Worm (Caenorhabditis elegans) whole organism, midembryonic: Measurements from ENCODE around the gene pab-2.
A peak's percentile ranks its signal among the peaks of the same experiment; 100 is the strongest.

Experiments
- T22C8.4 ChIP-seq: fragments of 200-800 bp; sonication (Bioruptor generic); IDR thresholded peaks from 2 replicates; pipeline ENCODE4 v1.3.6; 2022; ENCODE audit warnings: missing genetic modification characterization, missing compliant biosample characterization
- cog-1 ChIP-seq: sonication (generic microtip); optimal IDR thresholded peaks from 2 replicates; lab custom pipeline; 2016; ENCODE audit warnings: missing genetic modification characterization, missing compliant biosample characterization
- flt-1 ChIP-seq: fragments of 200-800 bp; sonication (Bioruptor generic); IDR thresholded peaks from 2 replicates; pipeline ENCODE4 v1.3.6; 2022; ENCODE audit warnings: missing genetic modification characterization, missing compliant biosample characterization
- klf-2 ChIP-seq: fragments of 200-800 bp; sonication (Bioruptor generic); conservative IDR thresholded peaks from 2 replicates; pipeline ENCODE4 v1.3.6; 2022; ENCODE audit warnings: missing genetic modification reagents, missing genetic modification characterization, missing compliant biosample characterization
- med-1 ChIP-seq: sonication (generic microtip); optimal IDR thresholded peaks from 2 replicates; lab custom pipeline; 2017; ENCODE audit warnings: missing genetic modification characterization, mild to moderate bottlenecking, missing compliant biosample characterization, antibody characterized with exemption, missing genetic modification reagents; ENCODE audit not compliant: insufficient read depth
- ref-1 ChIP-seq: fragments of 200-800 bp; sonication (Bioruptor generic); conservative IDR thresholded peaks from 2 replicates; pipeline ENCODE4 v1.3.6; 2022; ENCODE audit warnings: missing genetic modification reagents, missing genetic modification characterization, missing compliant biosample characterization
- tab-1 ChIP-seq: fragments of 200-800 bp; sonication (Bioruptor generic); IDR thresholded peaks from 2 replicates; pipeline ENCODE4 v1.3.6; 2022; ENCODE audit warnings: missing genetic modification characterization, missing compliant biosample characterization
- ztf-23 ChIP-seq: fragments of 200-800 bp; sonication (Bioruptor generic); IDR thresholded peaks from 2 replicates; pipeline ENCODE4 v1.3.6; 2022; ENCODE audit warnings: missing genetic modification reagents, missing genetic modification characterization, missing compliant biosample characterization
- ztf-29 ChIP-seq: fragments of 200-800 bp; sonication (Bioruptor generic); IDR thresholded peaks from 2 replicates; pipeline ENCODE4 v1.3.6; 2022; ENCODE audit warnings: missing genetic modification reagents, missing genetic modification characterization, missing compliant biosample characterization

The pab-2 gene

ce11 chrX:13530015-13530778 lies 3.0 kb upstream of the pab-2 start:
- no peak for TF ChIP-seq flt-1
- TF ChIP-seq klf-2 (GFP tag; lab: Robert Waterston, UW) = no peak
- no peak for TF ChIP-seq cog-1
- no peak for TF ChIP-seq tab-1 (GFP tag; lab: Robert Waterston, UW)
- no peak for TF ChIP-seq ref-1 (GFP tag; lab: Robert Waterston, UW)
- no peak for TF ChIP-seq med-1 (GFP tag; lab: Kevin White, UChicago)
- TF ChIP-seq T22C8.4 (GFP tag; lab: Robert Waterston, UW) = no peak
- TF ChIP-seq ztf-29 (GFP tag; lab: Robert Waterston, UW) = no peak
- no peak for TF ChIP-seq ztf-23 (GFP tag; lab: Robert Waterston, UW)

- TF ChIP-seq flt-1 = no peak
These were observed 1.5 kb upstream of the pab-2 start, which contains the start of gene F18H3.4 for ce11 chrX:13528630-13529138. Gene F18H3.4, plus strand, starts transcription at chrX:13529088.

- TF ChIP-seq ztf-23 (GFP tag; lab: Robert Waterston, UW) (0 out of 2 replicates have a peak, but pooled peaks have one; percentile 20), ref-1 (GFP tag; lab: Robert Waterston, UW) (no peak), ztf-29 (GFP tag; lab: Robert Waterston, UW) (0 out of 2 replicates have a peak, but pooled peaks have one; percentile 45), klf-2 (GFP tag; lab: Robert Waterston, UW) (no peak), T22C8.4 (GFP tag; lab: Robert Waterston, UW) (no peak), tab-1 (GFP tag; lab: Robert Waterston, UW) (no peak), med-1 (GFP tag; lab: Kevin White, UChicago) (no peak), cog-1 (no peak), flt-1 (no peak)
These were observed 696 bp downstream of the pab-2 start for ce11 chrX:13526219-13527218.

ce11 chrX:13525094-13525493 lies 2.1 kb downstream of the pab-2 start:
- no peak for TF ChIP-seq flt-1
- no peak for TF ChIP-seq T22C8.4 (GFP tag; lab: Robert Waterston, UW)
- no peak for TF ChIP-seq tab-1 (GFP tag; lab: Robert Waterston, UW)
- TF ChIP-seq ztf-23 (GFP tag; lab: Robert Waterston, UW) = no peak
- TF ChIP-seq cog-1 = no peak
- no peak for TF ChIP-seq klf-2 (GFP tag; lab: Robert Waterston, UW)
- TF ChIP-seq ztf-29 (GFP tag; lab: Robert Waterston, UW) = no peak
- TF ChIP-seq ref-1 (GFP tag; lab: Robert Waterston, UW) = no peak
- no peak for TF ChIP-seq med-1 (GFP tag; lab: Kevin White, UChicago)

- TF ChIP-seq tab-1 (GFP tag; lab: Robert Waterston, UW) = no peak
- TF ChIP-seq flt-1 = peak; percentile 70; the same call in 1 of the 2 replicates
- TF ChIP-seq cog-1 = peak; percentile 64
These were observed 8.1 kb downstream of the pab-2 start, which contains the start of the genes cdk-4 and F18H3.1 for ce11 chrX:13518861-13519713. Gene cdk-4, minus strand, starts transcription at chrX:13518911. Gene F18H3.1, plus strand, starts transcription at chrX:13519663.

ce11 chrX:13514384-13514783 lies 12.8 kb downstream of the pab-2 start:
- peak; percentile 59 for TF ChIP-seq cog-1
- TF ChIP-seq ztf-29 (GFP tag; lab: Robert Waterston, UW) = no peak
- TF ChIP-seq T22C8.4 (GFP tag; lab: Robert Waterston, UW) = peak; percentile 78
- TF ChIP-seq klf-2 (GFP tag; lab: Robert Waterston, UW) = no peak
- no peak for TF ChIP-seq flt-1
- TF ChIP-seq ztf-23 (GFP tag; lab: Robert Waterston, UW) = no peak

- peak; percentile 55 for TF ChIP-seq med-1 (GFP tag; lab: Kevin White, UChicago)
- peak; percentile 93 for TF ChIP-seq flt-1
- TF ChIP-seq ztf-23 (GFP tag; lab: Robert Waterston, UW) = peak; percentile 91
- TF ChIP-seq tab-1 (GFP tag; lab: Robert Waterston, UW) = peak; percentile 92
- TF ChIP-seq ztf-29 (GFP tag; lab: Robert Waterston, UW) = peak; percentile 89
- TF ChIP-seq ref-1 (GFP tag; lab: Robert Waterston, UW) = peak; percentile 67
- peak; percentile 77 for TF ChIP-seq klf-2 (GFP tag; lab: Robert Waterston, UW)
- TF ChIP-seq T22C8.4 (GFP tag; lab: Robert Waterston, UW) = peak; percentile 89
- TF ChIP-seq cog-1 = peak; percentile 70
These were observed 15.4 kb downstream of the pab-2 start for ce11 chrX:13511796-13512195.

ce11 chrX:13510997-13511396 lies 16.2 kb downstream of the pab-2 start, which contains the start of gene col-185:
Gene col-185, minus strand, starts transcription at chrX:13511097.
- TF ChIP-seq med-1 (GFP tag; lab: Kevin White, UChicago) = no peak
- TF ChIP-seq tab-1 (GFP tag; lab: Robert Waterston, UW) = no peak
- TF ChIP-seq klf-2 (GFP tag; lab: Robert Waterston, UW) = no peak
- TF ChIP-seq ztf-23 (GFP tag; lab: Robert Waterston, UW) = no peak
- no peak for TF ChIP-seq flt-1
- TF ChIP-seq ref-1 (GFP tag; lab: Robert Waterston, UW) = no peak
- no peak for TF ChIP-seq ztf-29 (GFP tag; lab: Robert Waterston, UW)
- TF ChIP-seq T22C8.4 (GFP tag; lab: Robert Waterston, UW) = no peak
- TF ChIP-seq cog-1 = no peak
